Worm (Caenorhabditis elegans) whole organism, young adult: ENCODE results near the gene best-13.
"Not testable (repeated sequence)": the region's sequence is repeated elsewhere in the genome, so short reads cannot be mapped to it uniquely, and the experiment has no call there.

Experiments
- B0261.1 ChIP-seq: sonication (generic microtip); optimal IDR thresholded peaks from 2 replicates; lab custom pipeline; 2016; ENCODE audit warnings: mild to moderate bottlenecking, missing genetic modification characterization, moderate library complexity, missing compliant biosample characterization
- B0336.3 ChIP-seq: fragments of 200-800 bp; sonication (Bioruptor generic); IDR thresholded peaks from 2 replicates; pipeline ENCODE4 v1.3.6; 2022; ENCODE audit warnings: missing genetic modification characterization, missing compliant biosample characterization
- C06A6.2 ChIP-seq: fragments of 200-800 bp; sonication (Bioruptor generic); conservative IDR thresholded peaks from 2 replicates; pipeline ENCODE4 v1.3.6; 2022; ENCODE audit warnings: missing genetic modification characterization, missing compliant biosample characterization
- F10E7.11 ChIP-seq: sonication (generic microtip); optimal IDR thresholded peaks from 2 replicates; lab custom pipeline; 2017; ENCODE audit warnings: mild to moderate bottlenecking, missing genetic modification characterization, moderate library complexity, missing compliant biosample characterization
- F37B4.10 ChIP-seq: fragments of 200-800 bp; sonication (Bioruptor generic); IDR thresholded peaks from 2 replicates; pipeline ENCODE4 v1.3.6; 2022; ENCODE audit warnings: missing genetic modification characterization, missing compliant biosample characterization
- K11D2.4 ChIP-seq: fragments of 200-800 bp; sonication (Bioruptor generic); IDR thresholded peaks from 2 replicates; pipeline ENCODE4 v1.3.6; 2022; ENCODE audit warnings: missing genetic modification reagents, missing genetic modification characterization, missing compliant biosample characterization
- Y53G8AR.9 ChIP-seq: fragments of 200-800 bp; sonication (Bioruptor generic); conservative IDR thresholded peaks from 2 replicates; pipeline ENCODE4 v1.3.6; 2022; ENCODE audit warnings: missing genetic modification reagents, missing genetic modification characterization, missing compliant biosample characterization
- Y95B8A.8 ChIP-seq: fragments of 200-800 bp; sonication (Bioruptor generic); IDR thresholded peaks from 2 replicates; pipeline ENCODE4 v1.3.6; 2022; ENCODE audit warnings: missing genetic modification reagents, missing genetic modification characterization, missing compliant biosample characterization
- atf-7 ChIP-seq: sonication (generic microtip); optimal IDR thresholded peaks from 2 replicates; lab custom pipeline; 2017; ENCODE audit warnings: mild to moderate bottlenecking, missing genetic modification characterization, missing compliant biosample characterization
- athp-1 ChIP-seq: sonication (generic microtip); optimal IDR thresholded peaks from 2 replicates; lab custom pipeline; 2017; ENCODE audit warnings: mild to moderate bottlenecking, missing genetic modification characterization, missing compliant biosample characterization
- attf-3 ChIP-seq: fragments of 200-800 bp; sonication (Bioruptor generic); conservative IDR thresholded peaks from 2 replicates; pipeline ENCODE4 v1.3.6; 2022; ENCODE audit warnings: missing genetic modification reagents, missing genetic modification characterization, missing compliant biosample characterization
- bed-1 ChIP-seq: fragments of 200-800 bp; sonication (Bioruptor generic); IDR thresholded peaks from 2 replicates; pipeline ENCODE4 v1.3.6; 2022; ENCODE audit warnings: missing genetic modification reagents, missing genetic modification characterization, missing compliant biosample characterization
- cebp-2 ChIP-seq: fragments of 200-800 bp; sonication (Bioruptor generic); IDR thresholded peaks from 2 replicates; pipeline ENCODE4 v1.3.6; 2022; ENCODE audit warnings: missing genetic modification characterization, missing compliant biosample characterization
- ceh-40 ChIP-seq: fragments of 200-800 bp; sonication (Bioruptor generic); IDR thresholded peaks from 2 replicates; pipeline ENCODE4 v1.3.6; 2022; ENCODE audit warnings: missing genetic modification characterization, missing compliant biosample characterization
- ceh-58 ChIP-seq: fragments of 200-800 bp; sonication (Bioruptor generic); IDR thresholded peaks from 2 replicates; pipeline ENCODE4 v1.3.6; 2022; ENCODE audit warnings: missing genetic modification characterization, missing compliant biosample characterization
- ceh-91 ChIP-seq: fragments of 200-800 bp; sonication (Bioruptor generic); IDR thresholded peaks from 2 replicates; pipeline ENCODE4 v1.3.6; 2022; ENCODE audit warnings: missing genetic modification reagents, missing genetic modification characterization, missing compliant biosample characterization
- him-1 ChIP-seq: sonication (generic microtip); optimal IDR thresholded peaks from 2 replicates; lab custom pipeline; 2016; ENCODE audit warnings: missing genotype, missing genetic modification reagents, missing genetic modification characterization, missing compliant biosample characterization
- hlh-12 ChIP-seq: sonication (generic microtip); optimal IDR thresholded peaks from 2 replicates; lab custom pipeline; 2016; ENCODE audit warnings: missing genetic modification characterization, missing compliant biosample characterization
- hmg-1.2 ChIP-seq: fragments of 200-800 bp; sonication (Bioruptor generic); IDR thresholded peaks from 2 replicates; pipeline ENCODE4 v1.3.6; 2022; ENCODE audit warnings: missing genetic modification reagents, missing genetic modification characterization, missing compliant biosample characterization
- hmg-20 ChIP-seq: fragments of 200-800 bp; sonication (Bioruptor generic); IDR thresholded peaks from 2 replicates; pipeline ENCODE4 v1.3.6; 2022; ENCODE audit warnings: missing genetic modification reagents, missing genetic modification characterization, missing compliant biosample characterization
- hsf-1 ChIP-seq: fragments of 200-800 bp; sonication (Bioruptor generic); IDR thresholded peaks from 2 replicates; pipeline ENCODE4 v1.3.6; 2022; ENCODE audit warnings: missing genetic modification reagents, missing genetic modification characterization, missing compliant biosample characterization
- lag-1 ChIP-seq: fragments of 200-800 bp; sonication (Bioruptor generic); IDR thresholded peaks from 2 replicates; pipeline ENCODE4 v1.3.6; 2022; ENCODE audit warnings: missing genetic modification reagents, missing genetic modification characterization, missing compliant biosample characterization
- let-526 ChIP-seq: fragments of 200-800 bp; sonication (Bioruptor generic); IDR thresholded peaks from 2 replicates; pipeline ENCODE4 v1.3.6; 2022; ENCODE audit warnings: missing genetic modification reagents, missing genetic modification characterization, missing compliant biosample characterization
- let-607 ChIP-seq, 2 experiments: fragments of 200-800 bp in 1 of 2; sonication (Bioruptor generic) in 1 of 2; sonication (generic microtip) in 1 of 2; optimal IDR thresholded peaks; 2 replicates each; lab custom pipeline; 2016 to 2018; ENCODE audit warnings: mild to moderate bottlenecking in 2 of 2, missing compliant biosample characterization in 2 of 2, missing genetic modification characterization in 2 of 2, moderate library complexity in 2 of 2, missing genotype in 1 of 2
- lin-35 ChIP-seq, 3 experiments: fragments of 150-350 bp in 2 of 3; sonication (generic microtip) in 1 of 3; optimal IDR thresholded peaks; 2 replicates each; lab custom pipeline; 2014 to 2018; ENCODE audit warnings: missing biosample characterization in 3 of 3, missing genetic modification characterization in 3 of 3, missing genetic modification reagents in 3 of 3
- lin-40 ChIP-seq: sonication (generic microtip); optimal IDR thresholded peaks from 2 replicates; lab custom pipeline; 2016; ENCODE audit warnings: missing genetic modification characterization, mild to moderate bottlenecking, missing compliant biosample characterization, missing genotype, missing genetic modification reagents
- lsl-1 ChIP-seq: fragments of 200-800 bp; sonication (Bioruptor generic); optimal IDR thresholded peaks from 2 replicates; lab custom pipeline; 2018; ENCODE audit warnings: mild to moderate bottlenecking, missing genetic modification characterization, moderate library complexity, missing compliant biosample characterization
- madf-10 ChIP-seq: sonication (generic microtip); optimal IDR thresholded peaks from 2 replicates; lab custom pipeline; 2016; ENCODE audit warnings: mild to moderate bottlenecking, missing genetic modification characterization, missing compliant biosample characterization
- madf-8 ChIP-seq: fragments of 200-800 bp; sonication (Bioruptor generic); conservative IDR thresholded peaks from 2 replicates; pipeline ENCODE4 v1.3.6; 2022; ENCODE audit warnings: missing genetic modification reagents, missing genetic modification characterization, missing compliant biosample characterization
- mcd-1 ChIP-seq: fragments of 200-800 bp; sonication (Bioruptor generic); IDR thresholded peaks from 2 replicates; pipeline ENCODE4 v1.3.6; 2022; ENCODE audit warnings: missing genetic modification reagents, missing genetic modification characterization, missing compliant biosample characterization
- nfya-1 ChIP-seq: sonication (generic microtip); optimal IDR thresholded peaks from 2 replicates; lab custom pipeline; 2017; ENCODE audit warnings: antibody characterized with exemption, missing compliant biosample characterization, missing genetic modification characterization, borderline replicate concordance; ENCODE audit not compliant: insufficient read depth
- nfyb-1 ChIP-seq: fragments of 200-800 bp; sonication (Bioruptor generic); IDR thresholded peaks from 2 replicates; pipeline ENCODE4 v1.3.6; 2022; ENCODE audit warnings: missing genetic modification reagents, missing genetic modification characterization, missing compliant biosample characterization
- nhr-80 ChIP-seq: sonication (generic microtip); optimal IDR thresholded peaks from 2 replicates; lab custom pipeline; 2016; ENCODE audit warnings: missing genetic modification characterization, missing compliant biosample characterization
- nhr-90 ChIP-seq: sonication (generic microtip); optimal IDR thresholded peaks from 2 replicates; lab custom pipeline; 2016; ENCODE audit warnings: missing genotype, mild to moderate bottlenecking, missing genetic modification characterization, missing compliant biosample characterization
- pbrm-1 ChIP-seq: fragments of 200-800 bp; sonication (Bioruptor generic); IDR thresholded peaks from 2 replicates; pipeline ENCODE4 v1.3.6; 2022; ENCODE audit warnings: missing genetic modification reagents, missing genetic modification characterization, missing compliant biosample characterization
- sdz-38 ChIP-seq: sonication (generic microtip); optimal IDR thresholded peaks from 2 replicates; lab custom pipeline; 2016; ENCODE audit warnings: missing genotype, missing genetic modification characterization, missing compliant biosample characterization
- sea-2 ChIP-seq: fragments of 200-800 bp; sonication (Bioruptor generic); IDR thresholded peaks from 2 replicates; pipeline ENCODE4 v1.3.6; 2022; ENCODE audit warnings: missing genetic modification characterization, missing compliant biosample characterization
- snpc-3.4 ChIP-seq: sonication (generic microtip); optimal IDR thresholded peaks from 2 replicates; lab custom pipeline; 2017; ENCODE audit warnings: missing genetic modification characterization, mild to moderate bottlenecking, missing compliant biosample characterization, antibody characterized with exemption, moderate library complexity, missing genotype, missing genetic modification reagents
- snpc-4 ChIP-seq, 5 experiments: fragments of 150-350 bp in 1 of 5; sonication (generic microtip) in 4 of 5; optimal IDR thresholded peaks; 2 replicates each; lab custom pipeline; 2014 to 2018; ENCODE audit warnings: missing genetic modification characterization in 5 of 5, missing biosample characterization in 3 of 5, antibody characterized with exemption in 2 of 5, mild to moderate bottlenecking in 2 of 5, missing compliant biosample characterization in 2 of 5, missing genotype in 2 of 5, moderate library complexity in 2 of 5, missing genetic modification reagents in 1 of 5
- unc-130 ChIP-seq: sonication (generic microtip); optimal IDR thresholded peaks from 2 replicates; lab custom pipeline; 2016; ENCODE audit warnings: missing genetic modification reagents, missing genetic modification characterization, missing compliant biosample characterization
- unc-62 ChIP-seq: fragments of 150-350 bp; optimal IDR thresholded peaks from 2 replicates; lab custom pipeline; 2014; ENCODE audit warnings: missing biosample characterization, missing genetic modification reagents, missing genetic modification characterization
- xnd-1 ChIP-seq: sonication (generic microtip); optimal IDR thresholded peaks from 2 replicates; lab custom pipeline; 2016; ENCODE audit warnings: missing genotype, missing genetic modification reagents, missing genetic modification characterization, missing compliant biosample characterization
- zim-3 ChIP-seq: sonication (generic microtip); optimal IDR thresholded peaks from 2 replicates; lab custom pipeline; 2017; ENCODE audit warnings: mild to moderate bottlenecking, missing genetic modification characterization, moderate library complexity, missing compliant biosample characterization
- ztf-3 ChIP-seq: fragments of 200-800 bp; sonication (Bioruptor generic); optimal IDR thresholded peaks from 2 replicates; lab custom pipeline; 2018; ENCODE audit warnings: mild to moderate bottlenecking, missing genetic modification characterization, missing compliant biosample characterization

The best-13 gene

ce11 chrIV:9894331-9894730 is 9.4 kb upstream of the best-13 start, which contains the start of gene msp-77:
msp-77 (plus strand) TSS chrIV:9894631.
- not testable (repeated sequence) for TF ChIP-seq snpc-4 (GFP tag; optimal IDR thresholded peaks at IDR 0.05; lab: Kevin White, UChicago); snpc-4 (tag; optimal IDR thresholded peaks at IDR 0.05; lab: Kevin White, UChicago); lsl-1 (GFP tag; lab: Kevin White, UChicago); ceh-91

ce11 chrIV:9895088-9895487 is 8.6 kb upstream of the best-13 start, which contains the start of gene ssp-32:
ssp-32 (plus strand) TSS chrIV:9895388.
- TF ChIP-seq ceh-58 (GFP tag; lab: Robert Waterston, UW) (no peak), hmg-20 (GFP tag; lab: Robert Waterston, UW) (no peak), athp-1 (tag; lab: Kevin White, UChicago) (no peak), hlh-12 (no peak), ztf-3 (GFP tag; lab: Kevin White, UChicago) (no peak), sea-2 (no peak), pbrm-1 (no peak), bed-1 (no peak), C06A6.2 (no peak), madf-10 (tag; lab: Kevin White, UChicago) (no peak), atf-7 (tag; lab: Kevin White, UChicago) (no peak), B0261.1 (tag; lab: Kevin White, UChicago) (no peak), attf-3 (GFP tag; lab: Robert Waterston, UW) (no peak), nhr-80 (tag; lab: Kevin White, UChicago) (no peak), cebp-2 (no peak), lag-1 (no peak), nfya-1 (no peak)

DNA sequence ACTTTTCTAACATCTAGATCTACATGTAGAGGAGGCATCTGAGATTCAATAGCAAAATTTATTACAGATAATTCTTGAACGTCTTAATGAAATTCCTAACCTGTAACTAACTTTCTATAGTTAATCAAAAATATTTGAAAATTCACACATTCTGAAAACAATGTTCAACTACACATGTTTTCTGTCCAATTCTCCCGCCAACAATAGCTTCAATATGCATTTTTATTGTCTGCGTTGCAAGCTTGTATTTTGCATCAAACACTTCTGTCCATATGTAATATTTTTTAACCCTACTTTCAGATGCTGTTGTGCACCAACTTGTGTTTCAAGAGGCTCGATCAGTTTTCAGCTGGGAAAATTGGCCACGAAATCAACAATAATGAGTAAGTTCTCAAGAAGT is 5.0 kb upstream of the best-13 start, which contains the start of gene tbc-3:
Gene tbc-3, plus strand, starts transcription at position 301 of the 400 bp plus-strand sequence.
- TF ChIP-seq let-607 (tag; optimal IDR thresholded peaks at IDR 0.05; lab: Kevin White, UChicago) (no peak), unc-62 (GFP tag; lab: Kevin White, UChicago) (no peak), nfyb-1 (GFP tag; lab: Robert Waterston, UW) (no peak), F37B4.10 (GFP tag; lab: Robert Waterston, UW) (no peak), hmg-1.2 (GFP tag; lab: Robert Waterston, UW) (no peak), Y53G8AR.9 (GFP tag; lab: Robert Waterston, UW) (no peak), him-1 (tag; lab: Kevin White, UChicago) (no peak), B0336.3 (GFP tag; lab: Robert Waterston, UW) (no peak)

ce11 chrIV:9899227-9899626 is 4.5 kb upstream of the best-13 start:
- no peak for TF ChIP-seq unc-130 (GFP tag; lab: Kevin White, UChicago)
- TF ChIP-seq let-607 (tag; optimal IDR thresholded peaks at IDR 0.05; lab: Kevin White, UChicago), result peak; percentile 78 to 85
- TF ChIP-seq lin-40 (tag; lab: Kevin White, UChicago), result no peak
- no peak for TF ChIP-seq let-526 (GFP tag; lab: Robert Waterston, UW)
- TF ChIP-seq nhr-90 (tag; lab: Kevin White, UChicago), result no peak
- no peak for TF ChIP-seq ceh-40 (GFP tag; lab: Robert Waterston, UW)
- no peak for TF ChIP-seq hmg-20 (GFP tag; lab: Robert Waterston, UW)
- no peak for TF ChIP-seq hsf-1 (GFP tag; lab: Robert Waterston, UW)
- TF ChIP-seq ceh-91, result no peak
- no peak for TF ChIP-seq Y95B8A.8 (GFP tag; lab: Robert Waterston, UW)
- no peak for TF ChIP-seq lin-35 (GFP tag; optimal IDR thresholded peaks at IDR 0.05; lab: Kevin White, UChicago)
- no peak for TF ChIP-seq K11D2.4 (GFP tag; lab: Robert Waterston, UW)
- TF ChIP-seq xnd-1 (tag; lab: Kevin White, UChicago), result no peak
- TF ChIP-seq snpc-3.4 (tag; lab: Kevin White, UChicago), result no peak
- TF ChIP-seq zim-3 (tag; lab: Kevin White, UChicago), result no peak
- TF ChIP-seq mcd-1, result peak; percentile 52
- TF ChIP-seq hmg-1.2 (GFP tag; lab: Robert Waterston, UW), result peak; percentile 94
- TF ChIP-seq F10E7.11 (tag; lab: Kevin White, UChicago), result no peak
- TF ChIP-seq madf-8 (GFP tag; lab: Robert Waterston, UW), result no peak
- no peak for TF ChIP-seq sdz-38 (tag; lab: Kevin White, UChicago)
